Worm (Caenorhabditis elegans) whole organism, young adult: Measurements from ENCODE around the gene nhr-38.

Experiments
- B0261.1 ChIP-seq: sonication (generic microtip); optimal IDR thresholded peaks from 2 replicates; lab custom pipeline; 2016; ENCODE audit warnings: mild to moderate bottlenecking, missing genetic modification characterization, moderate library complexity, missing compliant biosample characterization
- C17E4.6 ChIP-seq: fragments of 200-800 bp; sonication (Bioruptor generic); IDR thresholded peaks from 2 replicates; pipeline ENCODE4 v1.3.6; 2022; ENCODE audit warnings: missing genetic modification reagents, missing genetic modification characterization, missing compliant biosample characterization
- D2030.7 ChIP-seq: fragments of 200-800 bp; sonication (Bioruptor generic); IDR thresholded peaks from 2 replicates; pipeline ENCODE4 v1.3.6; 2022; ENCODE audit warnings: missing genetic modification reagents, missing genetic modification characterization, missing compliant biosample characterization
- F22D6.2 ChIP-seq: sonication (generic microtip); optimal IDR thresholded peaks from 2 replicates; lab custom pipeline; 2016; ENCODE audit warnings: mild to moderate bottlenecking, missing genetic modification characterization, missing compliant biosample characterization
- F49E8.2 ChIP-seq: sonication (generic microtip); optimal IDR thresholded peaks from 3 replicates; lab custom pipeline; 2017; ENCODE audit warnings: missing genetic modification characterization, mild to moderate bottlenecking, missing compliant biosample characterization, antibody characterized with exemption, moderate library complexity; ENCODE audit not compliant: insufficient read depth
- K12H6.12 ChIP-seq: fragments of 200-800 bp; sonication (Bioruptor generic); optimal IDR thresholded peaks from 2 replicates; lab custom pipeline; 2018; ENCODE audit warnings: mild to moderate bottlenecking, missing genetic modification characterization, missing compliant biosample characterization
- T07F8.4 ChIP-seq: sonication (generic microtip); optimal IDR thresholded peaks from 2 replicates; lab custom pipeline; 2016; ENCODE audit warnings: mild to moderate bottlenecking, missing genetic modification characterization, moderate library complexity, missing compliant biosample characterization
- Y56A3A.18 ChIP-seq: fragments of 200-800 bp; sonication (Bioruptor generic); IDR thresholded peaks from 2 replicates; pipeline ENCODE4 v1.3.6; 2022; ENCODE audit warnings: missing genetic modification reagents, missing genetic modification characterization, missing compliant biosample characterization
- Y67H2A.10 ChIP-seq: fragments of 200-800 bp; sonication (Bioruptor generic); conservative IDR thresholded peaks from 2 replicates; pipeline ENCODE4 v1.3.6; 2022; ENCODE audit warnings: missing genetic modification reagents, missing genetic modification characterization, missing compliant biosample characterization
- Y79H2A.3 ChIP-seq: fragments of 200-800 bp; sonication (Bioruptor generic); conservative IDR thresholded peaks from 2 replicates; pipeline ENCODE4 v1.3.6; 2022; ENCODE audit warnings: missing genetic modification reagents, missing genetic modification characterization, missing compliant biosample characterization
- atf-7 ChIP-seq: sonication (generic microtip); optimal IDR thresholded peaks from 2 replicates; lab custom pipeline; 2017; ENCODE audit warnings: mild to moderate bottlenecking, missing genetic modification characterization, missing compliant biosample characterization
- athp-1 ChIP-seq: sonication (generic microtip); optimal IDR thresholded peaks from 2 replicates; lab custom pipeline; 2017; ENCODE audit warnings: mild to moderate bottlenecking, missing genetic modification characterization, missing compliant biosample characterization
- attf-3 ChIP-seq: fragments of 200-800 bp; sonication (Bioruptor generic); conservative IDR thresholded peaks from 2 replicates; pipeline ENCODE4 v1.3.6; 2022; ENCODE audit warnings: missing genetic modification reagents, missing genetic modification characterization, missing compliant biosample characterization
- attf-5 ChIP-seq: fragments of 200-800 bp; sonication (Bioruptor generic); optimal IDR thresholded peaks from 2 replicates; lab custom pipeline; 2018; ENCODE audit warnings: mild to moderate bottlenecking, missing genetic modification characterization, missing compliant biosample characterization
- ccch-3 ChIP-seq: fragments of 200-800 bp; sonication (Bioruptor generic); optimal IDR thresholded peaks from 2 replicates; lab custom pipeline; 2018; ENCODE audit warnings: mild to moderate bottlenecking, missing genetic modification characterization, missing compliant biosample characterization
- cebp-1 ChIP-seq, 2 experiments: fragments of 200-800 bp in 1 of 2; sonication (Bioruptor generic) in 1 of 2; sonication (generic microtip) in 1 of 2; IDR thresholded peaks in 1 of 2; optimal IDR thresholded peaks in 1 of 2; 2 replicates each; pipeline versions ENCODE4 v1.3.6 to Lab custom; 2017 to 2022; ENCODE audit warnings: missing compliant biosample characterization in 2 of 2, missing genetic modification characterization in 2 of 2, mild to moderate bottlenecking in 1 of 2, missing genetic modification reagents in 1 of 2, moderate library complexity in 1 of 2
- ceh-100 ChIP-seq: fragments of 200-800 bp; sonication (Bioruptor generic); IDR thresholded peaks from 2 replicates; pipeline ENCODE4 v1.3.6; 2022; ENCODE audit warnings: missing genetic modification reagents, missing genetic modification characterization, missing compliant biosample characterization
- dox-1 ChIP-seq: fragments of 200-800 bp; sonication (Bioruptor generic); IDR thresholded peaks from 2 replicates; pipeline ENCODE4 v1.3.6; 2022; ENCODE audit warnings: missing genetic modification reagents, missing genetic modification characterization, missing compliant biosample characterization
- hlh-12 ChIP-seq: sonication (generic microtip); optimal IDR thresholded peaks from 2 replicates; lab custom pipeline; 2016; ENCODE audit warnings: missing genetic modification characterization, missing compliant biosample characterization
- hlh-26 ChIP-seq: fragments of 200-800 bp; sonication (Bioruptor generic); conservative IDR thresholded peaks from 2 replicates; pipeline ENCODE4 v1.3.6; 2022; ENCODE audit warnings: missing genetic modification reagents, missing genetic modification characterization, missing compliant biosample characterization
- lin-54 ChIP-seq: fragments of 200-800 bp; sonication (Bioruptor generic); optimal IDR thresholded peaks from 2 replicates; lab custom pipeline; 2018; ENCODE audit warnings: mild to moderate bottlenecking, missing genetic modification characterization, missing compliant biosample characterization
- lir-1 ChIP-seq: fragments of 200-800 bp; sonication (Bioruptor generic); conservative IDR thresholded peaks from 2 replicates; pipeline ENCODE4 v1.3.6; 2022; ENCODE audit warnings: missing genetic modification reagents, missing genetic modification characterization, missing compliant biosample characterization
- madf-10 ChIP-seq: sonication (generic microtip); optimal IDR thresholded peaks from 2 replicates; lab custom pipeline; 2016; ENCODE audit warnings: mild to moderate bottlenecking, missing genetic modification characterization, missing compliant biosample characterization
- madf-3 ChIP-seq: fragments of 200-800 bp; sonication (Bioruptor generic); IDR thresholded peaks from 2 replicates; pipeline ENCODE4 v1.3.6; 2022; ENCODE audit warnings: missing genetic modification reagents, missing genetic modification characterization, missing compliant biosample characterization
- madf-6 ChIP-seq: fragments of 200-800 bp; sonication (Bioruptor generic); IDR thresholded peaks from 2 replicates; pipeline ENCODE4 v1.3.6; 2022; ENCODE audit warnings: missing genetic modification reagents, missing genetic modification characterization, missing compliant biosample characterization
- nfya-2 ChIP-seq: fragments of 200-800 bp; sonication (Bioruptor generic); IDR thresholded peaks from 2 replicates; pipeline ENCODE4 v1.3.6; 2022; ENCODE audit warnings: missing genetic modification reagents, missing genetic modification characterization, missing compliant biosample characterization
- nhr-120 ChIP-seq: fragments of 200-800 bp; sonication (Bioruptor generic); IDR thresholded peaks from 2 replicates; pipeline ENCODE4 v1.3.6; 2022; ENCODE audit warnings: missing genetic modification characterization, missing compliant biosample characterization
- pha-4 ChIP-seq: fragments of 150-350 bp; sonication (generic microtip); optimal IDR thresholded peaks from 2 replicates; lab custom pipeline; 2014; ENCODE audit warnings: missing biosample characterization, missing genetic modification reagents, missing genetic modification characterization
- rcor-1 ChIP-seq: fragments of 200-800 bp; sonication (Bioruptor generic); IDR thresholded peaks from 2 replicates; pipeline ENCODE4 v1.3.6; 2022; ENCODE audit warnings: missing genetic modification reagents, missing genetic modification characterization, missing compliant biosample characterization
- rpc-1 ChIP-seq, 2 experiments: fragments of 150-350 bp in 1 of 2; sonication (generic microtip) in 1 of 2; optimal IDR thresholded peaks; 2 replicates each; lab custom pipeline; 2014 to 2018; ENCODE audit warnings: missing biosample characterization in 1 of 2, missing genetic modification characterization in 1 of 2, missing genetic modification reagents in 1 of 2, missing genotype in 1 of 2
- sdz-38 ChIP-seq: sonication (generic microtip); optimal IDR thresholded peaks from 2 replicates; lab custom pipeline; 2016; ENCODE audit warnings: missing genotype, missing genetic modification characterization, missing compliant biosample characterization
- snpc-3.4 ChIP-seq: sonication (generic microtip); optimal IDR thresholded peaks from 2 replicates; lab custom pipeline; 2017; ENCODE audit warnings: missing genetic modification characterization, mild to moderate bottlenecking, missing compliant biosample characterization, antibody characterized with exemption, moderate library complexity, missing genotype, missing genetic modification reagents
- snpc-4 ChIP-seq, 5 experiments: fragments of 150-350 bp in 1 of 5; sonication (generic microtip) in 4 of 5; optimal IDR thresholded peaks; 2 replicates each; lab custom pipeline; 2014 to 2018; ENCODE audit warnings: missing genetic modification characterization in 5 of 5, missing biosample characterization in 3 of 5, antibody characterized with exemption in 2 of 5, mild to moderate bottlenecking in 2 of 5, missing compliant biosample characterization in 2 of 5, missing genotype in 2 of 5, moderate library complexity in 2 of 5, missing genetic modification reagents in 1 of 5
- tbp1 ChIP-seq: fragments of 200-800 bp; sonication (Bioruptor generic); optimal IDR thresholded peaks from 2 replicates; lab custom pipeline; 2018; ENCODE audit warnings: mild to moderate bottlenecking, missing genetic modification characterization, missing compliant biosample characterization
- ztf-18 ChIP-seq: sonication (generic microtip); optimal IDR thresholded peaks from 2 replicates; lab custom pipeline; 2016; ENCODE audit warnings: missing genotype, mild to moderate bottlenecking, missing genetic modification characterization, missing compliant biosample characterization
- ztf-25 ChIP-seq: fragments of 200-800 bp; sonication (Bioruptor generic); IDR thresholded peaks from 2 replicates; pipeline ENCODE4 v1.3.6; 2022; ENCODE audit warnings: missing genetic modification reagents, missing genetic modification characterization, missing compliant biosample characterization

Gene nhr-38

DNA sequence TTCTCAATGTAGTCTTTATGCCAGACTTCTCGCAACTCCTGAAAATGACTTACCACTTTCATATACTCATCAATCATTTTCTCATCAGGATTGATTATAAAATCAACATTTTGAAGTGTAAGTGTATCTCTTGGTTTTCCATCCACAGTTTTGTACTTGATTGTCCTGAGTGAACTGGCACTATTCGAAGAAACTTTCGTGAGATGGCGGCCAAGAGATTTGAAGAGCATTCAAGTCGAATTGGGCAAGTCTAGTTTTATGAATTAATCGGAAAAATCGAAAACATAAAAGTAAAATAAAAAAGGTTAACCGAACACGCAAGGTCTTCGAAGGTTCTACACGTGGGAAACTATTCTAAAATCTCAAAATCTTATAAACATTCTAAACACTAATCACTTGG, 32.9 kb downstream of the nhr-38 start, which contains the start of gene C28D4.7:
Gene C28D4.7, minus strand, starts transcription at position 265 of the 400 bp plus-strand sequence.
- TF ChIP-seq lin-54: no peak
- no peak for TF ChIP-seq athp-1 (tag; lab: Kevin White, UChicago)
- no peak for TF ChIP-seq Y79H2A.3
- no peak for TF ChIP-seq cebp-1 (GFP tag; IDR thresholded peaks at IDR 0.05; lab: Robert Waterston, UW)
- no peak for TF ChIP-seq cebp-1 (tag; optimal IDR thresholded peaks at IDR 0.05; lab: Kevin White, UChicago)
- TF ChIP-seq ztf-18 (tag; lab: Kevin White, UChicago): no peak
- TF ChIP-seq attf-5 (GFP tag; lab: Kevin White, UChicago): no peak
- no peak for TF ChIP-seq ccch-3
- TF ChIP-seq hlh-26 (GFP tag; lab: Robert Waterston, UW): no peak
- TF ChIP-seq K12H6.12 (tag; lab: Kevin White, UChicago): no peak
- no peak for TF ChIP-seq Y67H2A.10 (GFP tag; lab: Robert Waterston, UW)
- no peak for TF ChIP-seq lir-1
- TF ChIP-seq Y56A3A.18 (GFP tag; lab: Robert Waterston, UW): no peak
- TF ChIP-seq dox-1 (GFP tag; lab: Robert Waterston, UW): no peak
- no peak for TF ChIP-seq pha-4 (tag; lab: Kevin White, UChicago)

DNA sequence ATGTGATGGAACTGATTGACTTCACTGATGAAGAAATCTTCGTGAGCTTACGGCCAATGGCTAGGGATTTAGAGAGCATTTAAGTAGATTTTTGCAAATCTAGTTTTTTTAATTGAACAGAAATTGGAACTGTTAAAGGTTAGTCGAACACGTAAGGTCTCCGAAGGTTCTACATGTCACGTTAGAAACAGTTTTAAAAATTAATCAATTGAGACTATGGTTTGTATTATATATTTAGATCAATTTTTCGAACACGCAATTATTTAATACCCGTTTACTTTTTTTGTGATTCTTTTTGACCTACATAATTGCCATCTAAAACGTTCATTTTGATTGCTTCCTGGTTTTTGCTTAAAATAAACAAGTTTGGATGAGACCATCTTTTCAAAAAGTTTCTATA, 34.9 kb downstream of the nhr-38 start, which contains the start of gene C28D4.4:
Gene C28D4.4, minus strand, starts transcription at position 101 of the 400 bp plus-strand sequence.
- no peak for TF ChIP-seq sdz-38
- no peak for TF ChIP-seq rcor-1 (GFP tag; lab: Robert Waterston, UW)
- TF ChIP-seq madf-6 (GFP tag; lab: Robert Waterston, UW): no peak

DNA sequence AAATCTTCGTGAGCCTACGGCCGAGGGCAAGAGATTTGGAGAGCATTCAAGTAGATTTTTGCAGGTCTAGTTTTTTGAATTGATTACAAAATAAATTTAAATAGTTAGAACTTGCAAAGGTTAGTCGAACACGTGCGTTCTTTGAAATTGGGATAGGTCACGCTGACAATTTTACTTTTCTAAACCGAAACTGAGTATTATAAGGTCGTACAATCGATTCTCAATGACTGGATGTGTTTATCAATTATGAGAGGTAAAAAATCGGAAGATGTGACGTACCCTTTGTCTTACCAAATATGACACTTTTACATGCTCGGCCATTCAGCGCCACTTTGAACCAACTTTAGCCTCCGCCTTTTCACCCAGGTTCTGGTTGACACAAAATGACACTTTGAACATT, 36.8 kb downstream of the nhr-38 start, which contains the start of gene C28D4.5:
Gene C28D4.5, minus strand, starts transcription at position 101 of the 400 bp plus-strand sequence.
- TF ChIP-seq madf-3 (no peak), hlh-12 (no peak), rpc-1 (optimal IDR thresholded peaks at IDR 0.05; lab: Kevin White, UChicago) (no peak), rpc-1 (tag; optimal IDR thresholded peaks at IDR 0.05; lab: Kevin White, UChicago) (no peak), C17E4.6 (GFP tag; lab: Robert Waterston, UW) (no peak), B0261.1 (tag; lab: Kevin White, UChicago) (no peak), D2030.7 (GFP tag; lab: Robert Waterston, UW) (no peak), Y79H2A.3 (no peak), nhr-120 (no peak), snpc-4 (GFP tag; optimal IDR thresholded peaks at IDR 0.05; lab: Kevin White, UChicago) (no peak), snpc-4 (tag; optimal IDR thresholded peaks at IDR 0.05; lab: Kevin White, UChicago) (no peak), ceh-100 (GFP tag; lab: Robert Waterston, UW) (no peak), atf-7 (tag; lab: Kevin White, UChicago) (no peak)

DNA sequence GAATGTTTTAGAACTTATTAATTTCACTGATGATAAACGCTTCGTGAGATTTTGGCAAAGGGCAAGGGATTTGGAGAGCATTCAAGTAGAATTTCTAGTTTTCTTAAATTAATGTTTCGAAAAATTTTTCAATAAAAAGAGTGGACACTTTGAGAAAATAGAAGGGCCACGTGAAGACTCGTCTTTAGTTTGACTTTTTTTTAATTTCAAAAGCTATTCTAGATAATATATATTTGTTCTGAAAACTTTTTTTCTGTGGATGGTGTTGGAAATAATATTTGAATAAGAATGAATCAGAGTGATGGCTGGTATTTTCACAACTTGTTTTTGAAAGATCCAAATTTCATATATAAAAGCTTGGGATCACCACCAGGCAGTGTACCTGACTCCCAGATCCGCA, 38.4 kb downstream of the nhr-38 start, which contains the start of gene C28D4.8:
Gene C28D4.8, minus strand, starts transcription at position 101 of the 400 bp plus-strand sequence.
- TF ChIP-seq F22D6.2 (tag; lab: Kevin White, UChicago): no peak
- no peak for TF ChIP-seq ztf-25 (GFP tag; lab: Robert Waterston, UW)
- TF ChIP-seq T07F8.4 (tag; lab: Kevin White, UChicago): no peak
- no peak for TF ChIP-seq nfya-2 (GFP tag; lab: Robert Waterston, UW)
- TF ChIP-seq snpc-3.4: no peak
- TF ChIP-seq F49E8.2 (tag; lab: Kevin White, UChicago): no peak
- TF ChIP-seq tbp1 (GFP tag; lab: Kevin White, UChicago): no peak
- TF ChIP-seq madf-10: no peak
- TF ChIP-seq ceh-100 (GFP tag; lab: Robert Waterston, UW): no peak
- no peak for TF ChIP-seq attf-3 (GFP tag; lab: Robert Waterston, UW)
- TF ChIP-seq, all 124 proteins: peak for 0
